Fruit fly (Drosophila melanogaster) whole organism, embryonic: ENCODE measurements around the gene CG16775.

ENCODE experiments used
- Antp ChIP-seq: fragments of 200-800 bp; sonication (Bioruptor generic); optimal IDR thresholded peaks from 3 replicates; lab custom pipeline; 2016; ENCODE audit warnings: missing biosample characterization, missing genetic modification characterization
- BEAF-32 ChIP-seq: fragments of 200-800 bp; sonication (Bioruptor generic); optimal IDR thresholded peaks from 3 replicates; lab custom pipeline; 2017; ENCODE audit warnings: missing biosample characterization, missing genetic modification characterization, mild to moderate bottlenecking, moderate library complexity, missing genetic modification reagents
- CG11093 ChIP-seq: fragments of 200-800 bp; sonication (Bioruptor generic); IDR thresholded peaks from 3 replicates; pipeline ENCODE4 v1.3.6; 2022; ENCODE audit warnings: missing biosample characterization, missing genetic modification characterization
- CG11398 ChIP-seq: fragments of 200-800 bp; sonication (Bioruptor generic); optimal IDR thresholded peaks from 2 replicates; lab custom pipeline; 2016; ENCODE audit warnings: missing biosample characterization, missing genetic modification characterization
- CG12744 ChIP-seq: fragments of 200-800 bp; sonication (Bioruptor generic); optimal IDR thresholded peaks from 2 replicates; lab custom pipeline; 2016; ENCODE audit warnings: missing biosample characterization, missing genetic modification characterization
- CG13287 ChIP-seq: fragments of 200-800 bp; sonication (Bioruptor generic); IDR thresholded peaks from 2 replicates; pipeline ENCODE4 v1.3.6; 2022; ENCODE audit warnings: missing biosample characterization, missing genetic modification characterization; ENCODE audit not compliant: partially characterized antibody
- CG15073 ChIP-seq: fragments of 200-800 bp; sonication (Bioruptor generic); optimal IDR thresholded peaks from 2 replicates; lab custom pipeline; 2016; ENCODE audit warnings: missing biosample characterization, missing genetic modification characterization
- CG15479 ChIP-seq: fragments of 200-800 bp; sonication (Bioruptor generic); optimal IDR thresholded peaks from 3 replicates; lab custom pipeline; 2019; ENCODE audit warnings: missing biosample characterization, mild to moderate bottlenecking, missing genetic modification characterization, moderate library complexity
- CG17612 ChIP-seq: fragments of 200-800 bp; sonication (Bioruptor generic); IDR thresholded peaks from 2 replicates; pipeline ENCODE4 v1.3.6; 2022; ENCODE audit warnings: missing biosample characterization, missing genetic modification characterization
- CG18764 ChIP-seq: fragments of 200-800 bp; sonication (Bioruptor generic); optimal IDR thresholded peaks from 3 replicates; lab custom pipeline; 2016; ENCODE audit warnings: missing biosample characterization, missing genetic modification characterization
- CG2202 ChIP-seq: fragments of 200-800 bp; sonication (Bioruptor generic); optimal IDR thresholded peaks from 2 replicates; lab custom pipeline; 2018; ENCODE audit warnings: missing biosample characterization, mild to moderate bottlenecking, missing genetic modification characterization
- CG2889 ChIP-seq: fragments of 200-800 bp; sonication (Bioruptor generic); IDR thresholded peaks from 3 replicates; pipeline ENCODE4 v1.3.6; 2022; ENCODE audit warnings: missing biosample characterization, missing genetic modification characterization
- CG33557 ChIP-seq: fragments of 200-800 bp; sonication (Bioruptor generic); optimal IDR thresholded peaks from 2 replicates; lab custom pipeline; 2019; ENCODE audit warnings: missing biosample characterization, mild to moderate bottlenecking, missing genetic modification characterization, moderate library complexity
- CG4360 ChIP-seq: fragments of 200-800 bp; sonication (Bioruptor generic); IDR thresholded peaks from 2 replicates; pipeline ENCODE4 v1.3.6; 2022; ENCODE audit warnings: missing biosample characterization, missing genetic modification characterization
- CG6254 ChIP-seq: fragments of 200-800 bp; sonication (Bioruptor generic); optimal IDR thresholded peaks from 3 replicates; lab custom pipeline; 2017; ENCODE audit warnings: mild to moderate bottlenecking, missing biosample characterization, missing genetic modification reagents, missing genetic modification characterization
- CG6791 ChIP-seq: fragments of 200-800 bp; sonication (Bioruptor generic); IDR thresholded peaks from 3 replicates; pipeline ENCODE4 v1.3.6; 2022; ENCODE audit warnings: missing biosample characterization, missing genetic modification characterization; ENCODE audit not compliant: partially characterized antibody
- CG8388 ChIP-seq: fragments of 200-800 bp; sonication (Bioruptor generic); optimal IDR thresholded peaks from 2 replicates; lab custom pipeline; 2019; ENCODE audit warnings: missing biosample characterization, mild to moderate bottlenecking, missing genetic modification characterization, moderate library complexity
- D ChIP-seq, 2 experiments: fragments of 200-800 bp in 1 of 2; fragments of >200 bp in 1 of 2; sonication (Bioruptor generic) in 1 of 2; optimal IDR thresholded peaks; 2 replicates in 1 of 2; 3 replicates in 1 of 2; lab custom pipeline; 2017; ENCODE audit warnings: mild to moderate bottlenecking in 1 of 2, missing biosample characterization in 1 of 2, missing genetic modification characterization in 1 of 2, missing genetic modification reagents in 1 of 2
- Dip2 ChIP-seq: fragments of 200-800 bp; sonication (Bioruptor generic); IDR thresholded peaks from 2 replicates; pipeline ENCODE4 v1.3.6; 2022; ENCODE audit warnings: missing biosample characterization, missing genetic modification characterization
- Dp ChIP-seq: fragments of 200-800 bp; sonication (Bioruptor generic); optimal IDR thresholded peaks from 2 replicates; lab custom pipeline; 2018; ENCODE audit warnings: missing biosample characterization, mild to moderate bottlenecking, missing genetic modification characterization, moderate library complexity
- ERR ChIP-seq: fragments of 200-800 bp; sonication (Bioruptor generic); optimal IDR thresholded peaks from 2 replicates; lab custom pipeline; 2016; ENCODE audit warnings: missing biosample characterization, missing genetic modification characterization
- GATAe ChIP-seq: fragments of 200-800 bp; sonication (Bioruptor generic); conservative IDR thresholded peaks from 2 replicates; pipeline ENCODE4 v1.3.6; 2022; ENCODE audit warnings: missing biosample characterization, missing genetic modification characterization
- H15 ChIP-seq: fragments of 200-800 bp; sonication (Bioruptor generic); IDR thresholded peaks from 3 replicates; pipeline ENCODE4 v1.3.6; 2022; ENCODE audit warnings: missing biosample characterization, missing genetic modification characterization
- HmgZ ChIP-seq: fragments of 200-800 bp; sonication (Bioruptor generic); optimal IDR thresholded peaks from 2 replicates; lab custom pipeline; 2018; ENCODE audit warnings: missing biosample characterization, mild to moderate bottlenecking, missing genetic modification characterization
- Meics ChIP-seq: fragments of 200-800 bp; sonication (Bioruptor generic); optimal IDR thresholded peaks from 2 replicates; lab custom pipeline; 2017; ENCODE audit warnings: missing biosample characterization, mild to moderate bottlenecking, missing genetic modification characterization
- NFAT ChIP-seq: fragments of 200-800 bp; sonication (Bioruptor generic); IDR thresholded peaks from 2 replicates; pipeline ENCODE4 v1.3.6; 2022; ENCODE audit warnings: missing biosample characterization, missing genetic modification characterization
- Nf-YA ChIP-seq: fragments of 200-800 bp; sonication (Bioruptor generic); IDR thresholded peaks from 2 replicates; pipeline ENCODE4 v1.3.6; 2022; ENCODE audit warnings: missing biosample characterization, missing genetic modification characterization
- Sox102F ChIP-seq: fragments of 200-800 bp; sonication (Bioruptor generic); optimal IDR thresholded peaks from 2 replicates; lab custom pipeline; 2018; ENCODE audit warnings: missing biosample characterization, mild to moderate bottlenecking, missing genetic modification characterization, moderate library complexity
- ap ChIP-seq: fragments of 200-800 bp; sonication (Bioruptor generic); IDR thresholded peaks from 2 replicates; pipeline ENCODE4 v1.3.6; 2022; ENCODE audit warnings: missing biosample characterization, missing genetic modification characterization
- bbx ChIP-seq: fragments of 200-800 bp; sonication (Bioruptor generic); IDR thresholded peaks from 2 replicates; pipeline ENCODE4 v1.3.6; 2022; ENCODE audit warnings: missing biosample characterization, missing genetic modification characterization; ENCODE audit not compliant: partially characterized antibody
- chinmo ChIP-seq: fragments of 200-800 bp; sonication (Bioruptor generic); IDR thresholded peaks from 4 replicates; pipeline ENCODE4 v1.3.6; 2022; ENCODE audit warnings: missing biosample characterization, missing genetic modification characterization; ENCODE audit not compliant: partially characterized antibody
- crc ChIP-seq: fragments of 200-800 bp; sonication (Bioruptor generic); optimal IDR thresholded peaks from 2 replicates; lab custom pipeline; 2016; ENCODE audit warnings: missing biosample characterization, missing genetic modification characterization
- cwo ChIP-seq: fragments of 200-800 bp; sonication (Bioruptor generic); optimal IDR thresholded peaks from 3 replicates; lab custom pipeline; 2017; ENCODE audit warnings: missing biosample characterization, missing genetic modification characterization, mild to moderate bottlenecking, moderate library complexity, missing genetic modification reagents
- da ChIP-seq: fragments of 200-800 bp; sonication (Bioruptor generic); optimal IDR thresholded peaks from 2 replicates; lab custom pipeline; 2016; ENCODE audit warnings: missing biosample characterization, missing genetic modification characterization
- gcm ChIP-seq: fragments of 200-800 bp; sonication (Bioruptor generic); optimal IDR thresholded peaks from 2 replicates; lab custom pipeline; 2019; ENCODE audit warnings: missing biosample characterization, mild to moderate bottlenecking, missing genetic modification characterization, moderate library complexity
- hb ChIP-seq: fragments of 200-800 bp; sonication (Bioruptor generic); IDR thresholded peaks from 3 replicates; pipeline ENCODE4 v1.3.6; 2022; ENCODE audit warnings: missing biosample characterization, missing genetic modification characterization; ENCODE audit not compliant: partially characterized antibody
- pros ChIP-seq: fragments of 200-800 bp; sonication (Bioruptor generic); optimal IDR thresholded peaks from 3 replicates; lab custom pipeline; 2019; ENCODE audit warnings: missing biosample characterization, mild to moderate bottlenecking, missing genetic modification characterization, moderate library complexity
- ranshi ChIP-seq: fragments of 200-800 bp; sonication (Bioruptor generic); IDR thresholded peaks from 2 replicates; pipeline ENCODE4 v1.3.6; 2022; ENCODE audit warnings: missing biosample characterization, missing genetic modification characterization
- row ChIP-seq: fragments of 200-800 bp; sonication (Bioruptor generic); IDR thresholded peaks from 3 replicates; pipeline ENCODE4 v1.3.6; 2022; ENCODE audit warnings: missing biosample characterization, missing genetic modification characterization
- stc ChIP-seq: fragments of 200-800 bp; sonication (Bioruptor generic); IDR thresholded peaks from 2 replicates; pipeline ENCODE4 v1.3.6; 2022; ENCODE audit warnings: missing biosample characterization, missing genetic modification characterization
- sug ChIP-seq: fragments of 200-800 bp; optimal IDR thresholded peaks from 2 replicates; lab custom pipeline; 2019; ENCODE audit warnings: missing biosample characterization, mild to moderate bottlenecking, missing genetic modification characterization, moderate library complexity
- unc-4 ChIP-seq: fragments of 200-800 bp; sonication (Bioruptor generic); IDR thresholded peaks from 2 replicates; pipeline ENCODE4 v1.3.6; 2022; ENCODE audit warnings: missing biosample characterization, missing genetic modification characterization; ENCODE audit not compliant: partially characterized antibody
- z ChIP-seq: fragments of 200-800 bp; sonication (Bioruptor generic); IDR thresholded peaks from 3 replicates; pipeline ENCODE4 v1.3.6; 2022; ENCODE audit warnings: missing biosample characterization, missing genetic modification characterization
- zfh1 ChIP-seq: fragments of 200-800 bp; sonication (Bioruptor generic); IDR thresholded peaks from 3 replicates; pipeline ENCODE4 v1.3.6; 2022; ENCODE audit warnings: missing biosample characterization, missing genetic modification characterization

CG16775 gene

DNA sequence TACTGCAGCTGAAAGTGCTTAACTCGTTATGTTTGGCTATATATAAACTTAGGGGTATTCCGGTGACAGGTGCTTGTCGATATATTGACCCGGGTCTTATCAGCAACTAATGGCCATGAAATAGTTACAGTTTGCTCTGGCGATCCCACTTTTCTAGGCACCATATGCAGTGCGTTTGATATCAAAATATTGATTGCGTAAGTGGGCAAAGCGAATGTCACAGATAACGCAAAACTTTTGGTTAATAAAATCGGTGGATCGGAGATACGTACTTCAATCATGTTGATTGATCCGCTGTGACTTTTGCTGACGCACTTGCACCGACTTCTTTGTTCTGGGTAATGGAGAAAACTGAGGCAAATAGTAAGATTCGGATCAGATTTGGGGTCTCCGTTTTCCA, 18.1 kb upstream of the CG16775 start (continued):
- no peak for TF ChIP-seq Meics
- TF ChIP-seq z (GFP tag; lab: Robert Waterston, UW): no peak
- no peak for TF ChIP-seq BEAF-32 (GFP tag; lab: Kevin White, UChicago)
- no peak for TF ChIP-seq NFAT
- 0 out of 3 replicates have a peak, but pooled peaks have one; percentile 8 for TF ChIP-seq zfh1 (GFP tag; lab: Robert Waterston, UW)
- no peak for TF ChIP-seq hb (GFP tag; lab: Robert Waterston, UW)
- no peak for TF ChIP-seq crc
- peak; percentile 43; the same call in 1 of the 2 replicates for TF ChIP-seq GATAe
- no peak for TF ChIP-seq cwo (GFP tag; lab: Kevin White, UChicago)
- TF ChIP-seq Dip2 (GFP tag; lab: Robert Waterston, UW): no peak
- peak; percentile 73; the same call in 1 of the 4 replicates for TF ChIP-seq chinmo (GFP tag; lab: Robert Waterston, UW)
- TF ChIP-seq CG18764 (GFP tag; lab: Kevin White, UChicago): no peak
- no peak for TF ChIP-seq CG15479
- TF ChIP-seq CG2202: no peak
- TF ChIP-seq D (optimal IDR thresholded peaks at IDR 0.05; lab: Kevin White, UChicago): no peak
- no peak for TF ChIP-seq D (GFP tag; optimal IDR thresholded peaks at IDR 0.05; lab: Kevin White, UChicago)
- no peak for TF ChIP-seq Nf-YA (GFP tag; lab: Robert Waterston, UW)
- TF ChIP-seq da: no peak
- TF ChIP-seq Antp (GFP tag; lab: Kevin White, UChicago): no peak
- 0 out of 2 replicates have a peak, but pooled peaks have one; percentile 6 for TF ChIP-seq stc (GFP tag; lab: Robert Waterston, UW)
- TF ChIP-seq CG17612: no peak
- TF ChIP-seq sug (tag; lab: Kevin White, UChicago): no peak
- no peak for TF ChIP-seq unc-4 (GFP tag; lab: Robert Waterston, UW)
- no peak for TF ChIP-seq CG6791 (GFP tag; lab: Robert Waterston, UW)
- no peak for TF ChIP-seq CG12744
- 0 out of 3 replicates have a peak, but pooled peaks have one; percentile 16 for TF ChIP-seq H15 (GFP tag; lab: Robert Waterston, UW)
- no peak for TF ChIP-seq pros (GFP tag; lab: Kevin White, UChicago)
- no peak for TF ChIP-seq ap
- TF ChIP-seq CG8388 (GFP tag; lab: Kevin White, UChicago): no peak
- no peak for TF ChIP-seq Dp (GFP tag; lab: Kevin White, UChicago)
- no peak for TF ChIP-seq ERR (GFP tag; lab: Kevin White, UChicago)
- no peak for TF ChIP-seq CG11093
- no peak for TF ChIP-seq bbx (GFP tag; lab: Robert Waterston, UW)
- no peak for TF ChIP-seq CG11398
- TF ChIP-seq CG33557 (GFP tag; lab: Kevin White, UChicago): no peak
- TF ChIP-seq ranshi: no peak
- TF ChIP-seq CG6254 (GFP tag; lab: Kevin White, UChicago): no peak
- no peak for TF ChIP-seq CG15073 (GFP tag; lab: Kevin White, UChicago)
- no peak for TF ChIP-seq CG4360 (GFP tag; lab: Robert Waterston, UW)
- TF ChIP-seq CG2889: no peak
- TF ChIP-seq CG13287 (GFP tag; lab: Robert Waterston, UW): no peak
- TF ChIP-seq row: peak; percentile 15; the same call in 1 of the 3 replicates
- no peak for TF ChIP-seq gcm (GFP tag; lab: Kevin White, UChicago)
- TF ChIP-seq HmgZ (tag; lab: Kevin White, UChicago): no peak
- TF ChIP-seq Sox102F (GFP tag; lab: Kevin White, UChicago): peak; percentile 6
